Fruit fly (Drosophila melanogaster): ENCODE results near the gene dls.
A peak's percentile ranks its signal among the peaks of the same experiment; 100 is the strongest.

dls gene

DNA sequence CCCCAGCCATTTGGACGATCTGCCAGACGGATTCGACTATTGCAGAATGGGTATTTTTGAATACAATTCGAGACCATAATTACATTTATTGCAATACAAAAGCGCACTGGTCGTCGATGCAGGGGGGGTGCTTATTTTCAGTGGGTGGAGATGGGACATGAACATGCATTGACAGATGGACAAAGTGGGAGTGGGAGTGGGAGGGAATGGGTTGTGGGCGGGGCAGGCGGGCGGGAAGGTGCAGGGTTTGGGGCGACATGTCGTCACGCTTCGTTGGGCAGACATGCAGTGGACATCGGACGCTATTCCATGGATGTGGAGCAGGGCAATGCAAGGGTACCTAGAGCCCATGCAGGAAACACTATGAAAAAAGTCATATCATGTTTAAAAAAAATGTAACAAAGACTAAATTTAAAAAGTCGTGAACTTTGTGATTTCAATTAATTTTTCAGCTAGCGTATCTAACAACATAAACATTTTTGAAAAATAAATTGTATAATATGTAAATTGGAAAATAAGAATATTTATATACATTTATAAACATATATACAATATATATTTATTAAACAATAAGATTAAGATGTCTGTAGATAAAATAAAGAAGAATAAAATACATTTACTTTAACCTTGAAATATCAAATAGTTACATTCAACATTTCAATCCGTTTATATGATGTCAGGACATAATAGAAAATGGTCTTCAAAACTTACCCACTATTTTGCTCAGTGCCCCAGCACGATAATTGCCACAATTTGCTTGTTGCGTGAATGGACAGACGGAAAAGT, 7.1 kb downstream of the dls start:
- TF ChIP-seq usp (GFP tag; optimal IDR thresholded peaks at IDR 0.05) (no peak), pan (optimal IDR thresholded peaks at IDR 0.05) (no peak), HLH106 (tag; optimal IDR thresholded peaks at IDR 0.05) (no peak)

DNA sequence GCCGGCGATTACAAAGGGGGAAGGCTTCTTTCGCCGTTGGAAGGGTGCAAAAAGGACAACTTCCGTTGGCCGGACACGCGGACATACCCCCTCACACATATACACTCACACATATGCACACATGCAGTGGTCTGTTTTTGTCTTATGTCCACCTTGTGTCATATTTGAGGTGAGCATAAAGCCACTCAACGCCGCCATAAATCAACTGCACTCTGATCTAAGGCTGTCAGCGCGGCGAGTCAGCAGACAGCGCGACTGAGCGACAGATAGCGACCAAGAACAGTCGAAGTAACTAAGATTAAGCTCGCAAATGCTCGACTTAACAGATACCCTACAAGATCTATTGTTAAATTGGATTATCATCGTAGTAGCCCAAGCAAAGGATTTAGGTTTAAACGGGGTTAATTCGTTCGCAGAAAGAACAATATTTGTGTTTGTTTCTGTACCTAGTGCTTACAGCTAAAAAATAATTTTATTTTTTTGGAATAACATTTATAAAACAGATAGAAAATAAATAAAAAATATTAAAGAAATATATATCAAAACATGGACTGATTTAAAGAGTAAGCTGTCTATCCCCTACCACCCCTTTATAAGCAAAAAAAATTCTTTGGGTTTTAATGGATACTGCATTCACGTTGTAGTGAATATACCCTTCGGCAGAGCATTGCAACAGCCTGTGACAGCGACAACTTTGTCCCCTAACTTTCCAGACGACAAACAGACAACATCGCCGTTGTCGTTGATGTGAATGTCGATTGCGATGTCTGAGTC, 7.9 kb downstream of the dls start:
- TF ChIP-seq dl (GFP tag; optimal IDR thresholded peaks at IDR 0.05; ENCODE audit: insufficient read depth in 1 of 2, partially characterized antibody in 2 of 2): no peak
- peak in 1 of 2 experiments; percentile 38 for TF ChIP-seq foxo (GFP tag; optimal IDR thresholded peaks at IDR 0.05)
- no peak for TF ChIP-seq rgr (GFP tag; optimal IDR thresholded peaks at IDR 0.05)
- TF ChIP-seq dsf (GFP tag; optimal IDR thresholded peaks at IDR 0.05; ENCODE audit: borderline replicate concordance): no peak
- no peak for TF ChIP-seq HLH106 (tag; optimal IDR thresholded peaks at IDR 0.05)
- no peak for TF ChIP-seq GATAd (GFP tag; optimal IDR thresholded peaks at IDR 0.05)
- no peak for TF ChIP-seq OdsH (GFP tag; optimal IDR thresholded peaks at IDR 0.05)
- peak; percentile 16 for TF ChIP-seq dmrt93B (GFP tag; optimal IDR thresholded peaks at IDR 0.05)
- TF ChIP-seq Jra (GFP tag; optimal IDR thresholded peaks at IDR 0.05): no peak
- peak; percentile 36 for TF ChIP-seq woc (GFP tag; optimal IDR thresholded peaks at IDR 0.05)

DNA sequence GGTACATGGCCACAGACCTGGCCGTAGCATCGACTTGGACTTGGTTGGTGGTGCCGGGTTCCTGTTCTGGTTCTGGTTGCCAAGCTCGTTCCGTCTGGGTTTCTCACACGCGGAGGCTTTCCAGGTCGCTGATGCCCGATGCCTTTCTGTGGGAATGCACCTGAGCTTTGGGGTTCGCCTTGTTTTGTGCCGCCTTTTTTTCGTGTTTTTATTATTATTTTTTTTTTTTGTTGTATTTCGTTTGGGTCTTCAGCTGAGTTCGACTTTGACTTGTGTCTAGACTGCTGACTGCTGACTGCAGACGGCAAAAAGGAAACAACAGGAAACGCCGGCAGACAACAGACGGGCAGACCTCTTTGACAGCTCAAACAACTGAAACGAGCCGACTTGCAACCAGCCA, 8.5 kb downstream of the dls start:
- TF ChIP-seq Hr83 (GFP tag; optimal IDR thresholded peaks at IDR 0.05; ENCODE audit: poor library complexity, severe bottlenecking) (no peak), br (GFP tag; optimal IDR thresholded peaks at IDR 0.05) (peak; percentile 12), ey (GFP tag; optimal IDR thresholded peaks at IDR 0.05) (no peak), woc (GFP tag; optimal IDR thresholded peaks at IDR 0.05) (no peak), CG32264 (GFP tag; optimal IDR thresholded peaks at IDR 0.05) (no peak)

DNA sequence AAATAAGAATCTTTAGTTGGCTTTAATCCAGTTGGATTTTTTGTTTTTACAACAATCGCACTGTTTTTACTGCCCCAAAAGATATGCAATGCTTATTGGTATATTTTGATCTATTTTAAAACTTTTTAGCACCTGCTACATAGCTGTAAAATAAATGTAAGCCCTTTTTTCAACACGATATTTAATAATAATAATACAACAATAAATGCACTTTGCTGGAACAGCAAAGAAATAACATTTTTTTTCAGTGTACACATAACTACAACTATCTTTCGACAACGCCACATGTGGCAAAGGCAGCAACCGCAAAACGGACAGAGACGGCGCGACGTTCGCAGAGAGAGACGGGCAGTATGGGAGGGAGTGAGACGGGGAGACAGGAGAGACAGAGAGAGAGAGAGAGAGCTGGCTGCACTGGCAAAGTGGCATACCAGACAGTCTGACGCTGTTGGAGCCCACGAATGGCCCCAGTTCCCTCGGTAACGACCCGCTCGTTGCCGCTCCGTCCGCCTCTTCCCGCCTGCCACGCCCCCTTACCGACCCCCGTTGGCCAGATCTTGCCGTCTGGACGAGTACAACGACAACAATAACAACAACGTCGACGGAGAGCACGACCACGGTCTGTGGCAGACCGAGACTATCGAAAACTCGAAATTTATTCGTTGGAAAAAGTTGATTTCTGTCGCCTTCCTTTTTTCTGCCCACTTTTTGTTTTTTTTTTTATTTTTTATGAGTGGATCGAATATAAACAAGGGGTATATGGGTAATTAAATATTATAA, 10.2 kb downstream of the dls start:
- TF ChIP-seq HLH106 (tag; optimal IDR thresholded peaks at IDR 0.05): peak; percentile 41
- TF ChIP-seq Dif (GFP tag; optimal IDR thresholded peaks at IDR 0.05; ENCODE audit: partially characterized antibody): peak; percentile 63
- TF ChIP-seq CrebA (GFP tag; optimal IDR thresholded peaks at IDR 0.05; ENCODE audit: borderline replicate concordance): no peak
- peak; percentile 14 for TF ChIP-seq tai (GFP tag; optimal IDR thresholded peaks at IDR 0.05)
- no peak for TF ChIP-seq CG9705 (GFP tag; optimal IDR thresholded peaks at IDR 0.05)
- TF ChIP-seq Mio (GFP tag; optimal IDR thresholded peaks at IDR 0.05): no peak
- peak; percentile 27 for TF ChIP-seq dmrt93B (GFP tag; optimal IDR thresholded peaks at IDR 0.05)
- TF ChIP-seq psq (GFP tag; optimal IDR thresholded peaks at IDR 0.05): no peak
- no peak for TF ChIP-seq Jra (GFP tag; optimal IDR thresholded peaks at IDR 0.05)
- no peak for TF ChIP-seq h (GFP tag; optimal IDR thresholded peaks at IDR 0.05)
- no peak for TF ChIP-seq CG32264 (GFP tag; optimal IDR thresholded peaks at IDR 0.05)
- no peak for TF ChIP-seq GATAd (GFP tag; optimal IDR thresholded peaks at IDR 0.05)
- TF ChIP-seq Sp1 (GFP tag; optimal IDR thresholded peaks at IDR 0.05): peak; percentile 58
- no peak for TF ChIP-seq Rel (GFP tag; optimal IDR thresholded peaks at IDR 0.05)
- TF ChIP-seq Rel (tag; optimal IDR thresholded peaks at IDR 0.05): no peak
- peak; percentile 15 for TF ChIP-seq ey (GFP tag; optimal IDR thresholded peaks at IDR 0.05)
- TF ChIP-seq OdsH (GFP tag; optimal IDR thresholded peaks at IDR 0.05): peak; percentile 39
- TF ChIP-seq sage (GFP tag; optimal IDR thresholded peaks at IDR 0.05): no peak
- peak; percentile 21 for TF ChIP-seq br (GFP tag; optimal IDR thresholded peaks at IDR 0.05)
- peak in 1 of 2 experiments; percentile 47 for TF ChIP-seq dl (GFP tag; optimal IDR thresholded peaks at IDR 0.05; ENCODE audit: insufficient read depth in 1 of 2, partially characterized antibody in 2 of 2)
- no peak for TF ChIP-seq lola (GFP tag; optimal IDR thresholded peaks at IDR 0.05)
- peak; percentile 51 for TF ChIP-seq rgr (GFP tag; optimal IDR thresholded peaks at IDR 0.05)
- TF ChIP-seq brk (GFP tag; optimal IDR thresholded peaks at IDR 0.05): no peak
- no peak for TF ChIP-seq pan (optimal IDR thresholded peaks at IDR 0.05)
- no peak for TF ChIP-seq Dfd (GFP tag; optimal IDR thresholded peaks at IDR 0.05)
- no peak for TF ChIP-seq Hr83 (GFP tag; optimal IDR thresholded peaks at IDR 0.05; ENCODE audit: poor library complexity, severe bottlenecking)
- no peak for TF ChIP-seq Abd-B (GFP tag; optimal IDR thresholded peaks at IDR 0.05)
- peak; percentile 45 for TF ChIP-seq Vsx2 (GFP tag; optimal IDR thresholded peaks at IDR 0.05; ENCODE audit: partially characterized antibody)
- TF ChIP-seq dsf (GFP tag; optimal IDR thresholded peaks at IDR 0.05; ENCODE audit: borderline replicate concordance): no peak
- peak; percentile 2 for TF ChIP-seq jim (GFP tag; optimal IDR thresholded peaks at IDR 0.05)
- TF ChIP-seq Hr78 (GFP tag; optimal IDR thresholded peaks at IDR 0.05): no peak
- TF ChIP-seq sv (GFP tag; optimal IDR thresholded peaks at IDR 0.05): no peak
- peak; percentile 21 for TF ChIP-seq fru (GFP tag; optimal IDR thresholded peaks at IDR 0.05)
- TF ChIP-seq foxo (GFP tag; optimal IDR thresholded peaks at IDR 0.05): peak in 1 of 2 experiments; percentile 68
- no peak for TF ChIP-seq Hnf4 (GFP tag; optimal IDR thresholded peaks at IDR 0.05)
- no peak for TF ChIP-seq usp (GFP tag; optimal IDR thresholded peaks at IDR 0.05)

Data from whole organism, wandering third instar larva.